Fruit fly (Drosophila melanogaster): Measurements from ENCODE around the gene RFeSP.

The RFeSP gene

dm6 chr2L:1620797-1621196 lies 6.8 kb upstream of the RFeSP start (continued):
- TF ChIP-seq CG4424 (GFP tag; optimal IDR thresholded peaks at IDR 0.05) (peak; percentile 37), bab2 (GFP tag; optimal IDR thresholded peaks at IDR 0.05) (peak; percentile 47), CG43689 (GFP tag; IDR thresholded peaks at IDR 0.05) (no peak), Hey (tag; optimal IDR thresholded peaks at IDR 0.05) (no peak), Bgb (GFP tag; IDR thresholded peaks at IDR 0.05; ENCODE audit: partially characterized antibody) (no peak), CG6765 (GFP tag; optimal IDR thresholded peaks at IDR 0.05) (peak; percentile 47), klu (GFP tag; IDR thresholded peaks at IDR 0.05) (0 out of 2 replicates have a peak, but pooled peaks have one; percentile 24), her (GFP tag; optimal IDR thresholded peaks at IDR 0.05) (peak; percentile 55), CG11695 (GFP tag; IDR thresholded peaks at IDR 0.05) (peak; percentile 66; the same call in 2 of the 3 replicates), lab (GFP tag; optimal IDR thresholded peaks at IDR 0.05) (peak; percentile 87), Drgx (GFP tag; IDR thresholded peaks at IDR 0.05) (no peak), CG3407 (GFP tag; optimal IDR thresholded peaks at IDR 0.05) (peak; percentile 8), HmgZ (tag; optimal IDR thresholded peaks at IDR 0.05) (peak; percentile 72), NFAT (GFP tag; IDR thresholded peaks at IDR 0.05) (no peak), CG11247 (GFP tag; IDR thresholded peaks at IDR 0.05) (peak; percentile 48; the same call in 1 of the 2 replicates), schlank (tag; optimal IDR thresholded peaks at IDR 0.05) (peak; percentile 25), sc (optimal IDR thresholded peaks at IDR 0.05) (no peak), sc (GFP tag; optimal IDR thresholded peaks at IDR 0.05) (peak; percentile 3), CHES-1-like (GFP tag; optimal IDR thresholded peaks at IDR 0.05) (peak; percentile 64), Taf1 (GFP tag; IDR thresholded peaks at IDR 0.05) (peak; percentile 63), NfI (GFP tag; optimal IDR thresholded peaks at IDR 0.05) (peak; percentile 60), Xrp1 (GFP tag; IDR thresholded peaks at IDR 0.05) (peak; percentile 63), CG4617 (GFP tag; optimal IDR thresholded peaks at IDR 0.05; ENCODE audit: borderline replicate concordance) (no peak), so (GFP tag; IDR thresholded peaks at IDR 0.05) (no peak; the same call in 1 of the 3 replicates), CG11093 (GFP tag; IDR thresholded peaks at IDR 0.05) (peak; percentile 63), Atf-2 (GFP tag; optimal IDR thresholded peaks at IDR 0.05) (no peak), bcd (GFP tag; optimal IDR thresholded peaks at IDR 0.05) (peak; percentile 59), abd-A (tag; optimal IDR thresholded peaks at IDR 0.05) (peak; percentile 4), NC2α (GFP tag; optimal IDR thresholded peaks at IDR 0.05) (no peak), CG7839 (tag; optimal IDR thresholded peaks at IDR 0.05) (peak; percentile 76), CG7372 (GFP tag; IDR thresholded peaks at IDR 0.05) (peak; percentile 57), CG1832 (GFP tag; optimal IDR thresholded peaks at IDR 0.05) (no peak), scrt (GFP tag; optimal IDR thresholded peaks at IDR 0.05) (peak; percentile 52), Lim3 (GFP tag; IDR thresholded peaks at IDR 0.05) (no peak), pros (GFP tag; optimal IDR thresholded peaks at IDR 0.05) (no peak), kay (GFP tag; optimal IDR thresholded peaks at IDR 0.05) (no peak), Max (GFP tag; optimal IDR thresholded peaks at IDR 0.05) (no peak)

- TF ChIP-seq Adf1 (GFP tag; IDR thresholded peaks at IDR 0.05) (no peak), ems (GFP tag; optimal IDR thresholded peaks at IDR 0.05) (no peak), CG12236 (GFP tag; optimal IDR thresholded peaks at IDR 0.05) (no peak), PHDP (tag; optimal IDR thresholded peaks at IDR 0.05) (peak; percentile 31), CG6791 (GFP tag; IDR thresholded peaks at IDR 0.05; ENCODE audit: partially characterized antibody) (no peak), HHEX (GFP tag; optimal IDR thresholded peaks at IDR 0.05) (peak; percentile 50), phol (tag; optimal IDR thresholded peaks at IDR 0.05) (peak; percentile 55), CG6683 (GFP tag; optimal IDR thresholded peaks at IDR 0.05) (peak; percentile 3), Lim3 (GFP tag; IDR thresholded peaks at IDR 0.05) (no peak), gro (GFP tag; optimal IDR thresholded peaks at IDR 0.05) (no peak), CG18011 (GFP tag; optimal IDR thresholded peaks at IDR 0.05) (peak; percentile 5), nerfin-1 (tag; optimal IDR thresholded peaks at IDR 0.05) (peak; percentile 7), nau (GFP tag; optimal IDR thresholded peaks at IDR 0.05) (peak; percentile 16), Fer3 (tag; optimal IDR thresholded peaks at IDR 0.05) (peak; percentile 39), jing (GFP tag; optimal IDR thresholded peaks at IDR 0.05) (no peak), mirr (GFP tag; optimal IDR thresholded peaks at IDR 0.05) (no peak), CG11247 (GFP tag; IDR thresholded peaks at IDR 0.05) (no peak), CG15269 (tag; optimal IDR thresholded peaks at IDR 0.05) (peak; percentile 55)
These were observed 5.2 kb upstream of the RFeSP start for dm6 chr2L:1619191-1619590.

All from whole organism, embryonic.